Fruit fly (Drosophila melanogaster): Measurements from ENCODE around the gene CG32453.

The CG32453 gene

DNA sequence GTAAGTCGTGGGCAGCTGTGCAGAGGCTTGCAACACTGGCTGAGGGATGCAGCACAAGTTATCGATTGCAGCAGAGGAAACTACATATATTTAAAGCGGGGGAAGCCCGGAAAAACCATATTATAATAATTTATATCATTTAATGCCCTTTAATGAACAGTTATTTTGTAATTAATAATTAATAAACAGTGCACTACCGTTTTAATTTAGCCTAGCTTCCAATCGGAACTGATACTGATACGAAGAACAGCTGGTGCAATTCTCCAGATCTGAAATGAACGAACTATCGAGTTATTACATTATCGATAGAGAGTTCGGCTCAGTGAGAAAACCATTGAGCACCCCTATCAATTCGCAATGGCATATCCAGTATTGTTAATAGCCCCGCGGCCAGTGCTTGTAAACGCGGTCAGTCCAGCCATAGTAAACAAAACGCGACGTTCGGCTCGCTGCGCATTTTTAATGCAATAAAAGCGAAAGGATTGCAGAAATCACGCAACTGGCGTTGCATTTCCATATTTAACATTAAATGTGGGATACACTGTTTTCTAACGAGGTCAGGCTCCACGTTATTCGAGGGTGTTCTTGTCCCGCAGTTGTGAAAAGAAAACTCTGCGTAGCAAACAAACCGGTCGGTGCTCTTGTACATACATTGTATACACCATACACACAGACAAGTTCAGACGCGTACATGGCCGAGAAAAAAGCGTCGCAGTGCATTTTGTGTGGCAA, 44.5 kb downstream of the CG32453 start, which contains the start of gene CG7369 (continued):
- TF ChIP-seq Spps (tag; optimal IDR thresholded peaks at IDR 0.05) = peak; percentile 34
- peak; percentile 78 for TF ChIP-seq CG10654 (GFP tag; optimal IDR thresholded peaks at IDR 0.05)
- peak; percentile 79 for TF ChIP-seq CG18476 (GFP tag; optimal IDR thresholded peaks at IDR 0.05)
- peak; percentile 67 for TF ChIP-seq croc (GFP tag; conservative IDR thresholded peaks at IDR 0.05)
- no peak for TF ChIP-seq gce (GFP tag; IDR thresholded peaks at IDR 0.05)
- peak; percentile 32 for TF ChIP-seq Nf-YB (GFP tag; optimal IDR thresholded peaks at IDR 0.05)
- peak; percentile 54; the same call in 1 of the 3 replicates for TF ChIP-seq so (GFP tag; IDR thresholded peaks at IDR 0.05)
- TF ChIP-seq emc (GFP tag; optimal IDR thresholded peaks at IDR 0.05) = peak; percentile 14
- TF ChIP-seq CG12071 (GFP tag; optimal IDR thresholded peaks at IDR 0.05) = peak; percentile 64
- TF ChIP-seq CG17328 (GFP tag; IDR thresholded peaks at IDR 0.05) = peak; percentile 63
- peak; percentile 68 for TF ChIP-seq CG14441 (GFP tag; IDR thresholded peaks at IDR 0.05)
- TF ChIP-seq gfzf (GFP tag; optimal IDR thresholded peaks at IDR 0.05) = no peak
- TF ChIP-seq sr (GFP tag; IDR thresholded peaks at IDR 0.05) = peak; percentile 6
- peak; percentile 87 for TF ChIP-seq Abd-B (GFP tag; optimal IDR thresholded peaks at IDR 0.05)
- peak; percentile 76 for TF ChIP-seq CG17186 (GFP tag; optimal IDR thresholded peaks at IDR 0.05)
- TF ChIP-seq Tbp (GFP tag; optimal IDR thresholded peaks at IDR 0.05) = no peak
- peak; percentile 86 for TF ChIP-seq CG30020 (tag; optimal IDR thresholded peaks at IDR 0.05)
- peak; percentile 83 for TF ChIP-seq CG34376 (GFP tag; optimal IDR thresholded peaks at IDR 0.05)
- TF ChIP-seq wor (GFP tag; IDR thresholded peaks at IDR 0.05) = peak; percentile 63
- peak; percentile 81 for TF ChIP-seq CG13894 (tag; optimal IDR thresholded peaks at IDR 0.05)
- TF ChIP-seq CG10462 (GFP tag; optimal IDR thresholded peaks at IDR 0.05) = peak; percentile 59
- peak; percentile 71 for TF ChIP-seq CG13296 (GFP tag; optimal IDR thresholded peaks at IDR 0.05)
- TF ChIP-seq CG10431 (GFP tag; optimal IDR thresholded peaks at IDR 0.05) = peak; percentile 73
- TF ChIP-seq CG11093 (GFP tag; IDR thresholded peaks at IDR 0.05) = peak; percentile 66; the same call in 2 of the 3 replicates
- no peak for TF ChIP-seq bigmax (GFP tag; optimal IDR thresholded peaks at IDR 0.05)
- TF ChIP-seq pnt (GFP tag; optimal IDR thresholded peaks at IDR 0.05) = peak; percentile 65
- peak; percentile 69 for TF ChIP-seq nerfin-1 (tag; optimal IDR thresholded peaks at IDR 0.05)
- peak; percentile 74 for TF ChIP-seq CG13123 (GFP tag; optimal IDR thresholded peaks at IDR 0.05)
- peak; percentile 89 for TF ChIP-seq Chrac-16 (GFP tag; optimal IDR thresholded peaks at IDR 0.05)
- TF ChIP-seq run (tag; optimal IDR thresholded peaks at IDR 0.05) = peak; percentile 28
- TF ChIP-seq CG14667 (GFP tag; IDR thresholded peaks at IDR 0.05) = peak; percentile 65; the same call in 1 of the 2 replicates
- peak; percentile 73 for TF ChIP-seq Ssrp (tag; optimal IDR thresholded peaks at IDR 0.05)
- TF ChIP-seq cg (GFP tag; optimal IDR thresholded peaks at IDR 0.05) = no peak
- TF ChIP-seq CG7745 (tag; optimal IDR thresholded peaks at IDR 0.05) = no peak
- no peak for TF ChIP-seq en (GFP tag; optimal IDR thresholded peaks at IDR 0.05)
- 0 out of 2 replicates have a peak, but pooled peaks have one; percentile 26 for TF ChIP-seq GATAe (GFP tag; conservative IDR thresholded peaks at IDR 0.05)
- TF ChIP-seq CG8924 (tag; optimal IDR thresholded peaks at IDR 0.05) = peak; percentile 86
- TF ChIP-seq MESR4 (GFP tag; optimal IDR thresholded peaks at IDR 0.05) = peak; percentile 27
- peak; percentile 71 for TF ChIP-seq E2f1 (GFP tag; IDR thresholded peaks at IDR 0.05)
- TF ChIP-seq CG5180 (GFP tag; optimal IDR thresholded peaks at IDR 0.05) = peak; percentile 17
- peak; percentile 37 for TF ChIP-seq MTF-1 (GFP tag; optimal IDR thresholded peaks at IDR 0.05; ENCODE audit: borderline replicate concordance)
- TF ChIP-seq dan (GFP tag; IDR thresholded peaks at IDR 0.05) = no peak
- peak; percentile 72 for TF ChIP-seq hkb (optimal IDR thresholded peaks at IDR 0.05)
- TF ChIP-seq hkb (GFP tag; IDR thresholded peaks at IDR 0.05) = peak; percentile 68
- TF ChIP-seq ato (GFP tag; IDR thresholded peaks at IDR 0.05; ENCODE audit: partially characterized antibody) = no peak
- TF ChIP-seq ase (GFP tag; IDR thresholded peaks at IDR 0.05) = peak; percentile 68
- TF ChIP-seq pros (GFP tag; optimal IDR thresholded peaks at IDR 0.05) = no peak
- TF ChIP-seq Neu2 (GFP tag; optimal IDR thresholded peaks at IDR 0.05; ENCODE audit: borderline replicate concordance) = no peak
- peak; percentile 66 for TF ChIP-seq Oli (tag; optimal IDR thresholded peaks at IDR 0.05)
